Fruit fly (Drosophila melanogaster): Measurements from ENCODE around the gene dtr.
A peak's percentile ranks its signal among the peaks of the same experiment; 100 is the strongest.

Gene dtr

DNA sequence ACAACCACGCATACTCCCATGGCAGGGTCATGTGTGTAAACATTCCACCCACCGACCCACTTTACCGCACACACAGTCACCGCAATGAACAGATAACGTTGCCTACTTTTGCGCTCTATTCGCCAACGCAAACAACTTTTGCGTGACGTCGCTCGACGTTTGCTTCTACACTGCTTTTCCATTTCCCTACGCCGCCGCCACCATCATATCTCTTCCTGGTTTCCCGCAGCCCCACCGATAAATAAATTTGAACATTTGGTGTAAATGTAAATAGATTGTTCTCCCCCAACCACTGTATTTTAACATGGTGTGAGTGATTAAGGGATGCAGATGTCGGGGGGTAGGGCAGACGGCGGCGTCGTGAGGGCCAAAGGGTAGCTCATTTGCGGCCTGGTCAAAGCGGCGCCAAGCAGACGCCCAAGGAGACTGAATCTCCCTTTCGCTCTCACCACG lies 36.6 kb upstream of the dtr start (continued):
- TF ChIP-seq exex (tag; optimal IDR thresholded peaks at IDR 0.05) (peak; percentile 23), Lim3 (GFP tag; IDR thresholded peaks at IDR 0.05) (no peak), Meics (GFP tag; optimal IDR thresholded peaks at IDR 0.05) (peak; percentile 21), CG7556 (GFP tag; optimal IDR thresholded peaks at IDR 0.05) (no peak), chm (GFP tag; IDR thresholded peaks at IDR 0.05) (no peak), Oli (tag; optimal IDR thresholded peaks at IDR 0.05) (no peak), CG6254 (GFP tag; optimal IDR thresholded peaks at IDR 0.05) (no peak), CG1792 (GFP tag; optimal IDR thresholded peaks at IDR 0.05) (no peak), ham (GFP tag; IDR thresholded peaks at IDR 0.05) (no peak), tna (GFP tag; IDR thresholded peaks at IDR 0.05; ENCODE audit: partially characterized antibody) (no peak), Stat92E (GFP tag; optimal IDR thresholded peaks at IDR 0.05) (no peak), Dbx (GFP tag; IDR thresholded peaks at IDR 0.05) (no peak), slbo (GFP tag; IDR thresholded peaks at IDR 0.05) (no peak), sisA (GFP tag; IDR thresholded peaks at IDR 0.05) (no peak), vnd (GFP tag; IDR thresholded peaks at IDR 0.05; ENCODE audit: partially characterized antibody) (no peak), CG4424 (GFP tag; optimal IDR thresholded peaks at IDR 0.05) (no peak), BtbVII (GFP tag; optimal IDR thresholded peaks at IDR 0.05) (no peak), C15 (GFP tag; IDR thresholded peaks at IDR 0.05) (no peak), Antp (GFP tag; optimal IDR thresholded peaks at IDR 0.05) (no peak), CG17829 (tag; optimal IDR thresholded peaks at IDR 0.05) (no peak), CG4617 (GFP tag; optimal IDR thresholded peaks at IDR 0.05; ENCODE audit: borderline replicate concordance) (no peak), caup (GFP tag; optimal IDR thresholded peaks at IDR 0.05; ENCODE audit: severe bottlenecking) (peak; percentile 12), CG10565 (GFP tag; optimal IDR thresholded peaks at IDR 0.05) (no peak), fd102C (GFP tag; optimal IDR thresholded peaks at IDR 0.05) (no peak), ara (GFP tag; IDR thresholded peaks at IDR 0.05) (no peak), chinmo (GFP tag; IDR thresholded peaks at IDR 0.05; ENCODE audit: partially characterized antibody) (no peak), nmo (GFP tag; optimal IDR thresholded peaks at IDR 0.05) (no peak), CG3726 (GFP tag; IDR thresholded peaks at IDR 0.05) (no peak), abd-A (tag; optimal IDR thresholded peaks at IDR 0.05) (peak; percentile 69), Xrp1 (GFP tag; IDR thresholded peaks at IDR 0.05) (no peak), CG18599 (GFP tag; optimal IDR thresholded peaks at IDR 0.05) (peak; percentile 31), Atf-2 (GFP tag; optimal IDR thresholded peaks at IDR 0.05) (no peak), Ptx1 (GFP tag; IDR thresholded peaks at IDR 0.05) (no peak), Sin3A (optimal IDR thresholded peaks at IDR 0.05) (no peak), CG8388 (GFP tag; optimal IDR thresholded peaks at IDR 0.05) (no peak), sima (GFP tag; optimal IDR thresholded peaks at IDR 0.05) (no peak), YL-1 (GFP tag; optimal IDR thresholded peaks at IDR 0.05) (no peak), CG4328 (GFP tag; optimal IDR thresholded peaks at IDR 0.05) (no peak), HHEX (GFP tag; optimal IDR thresholded peaks at IDR 0.05) (no peak), pros (GFP tag; optimal IDR thresholded peaks at IDR 0.05) (peak; percentile 76), CG15011 (GFP tag; optimal IDR thresholded peaks at IDR 0.05) (no peak), CG13894 (tag; optimal IDR thresholded peaks at IDR 0.05) (no peak), disco-r (GFP tag; optimal IDR thresholded peaks at IDR 0.05) (no peak), CG31365 (tag; optimal IDR thresholded peaks at IDR 0.05) (peak; percentile 90), gcm (GFP tag; optimal IDR thresholded peaks at IDR 0.05) (peak; percentile 73), ewg (GFP tag; optimal IDR thresholded peaks at IDR 0.05) (no peak), CG34224 (GFP tag; IDR thresholded peaks at IDR 0.05; ENCODE audit: partially characterized antibody) (no peak), Camta (GFP tag; optimal IDR thresholded peaks at IDR 0.05) (no peak), CG16779 (GFP tag; IDR thresholded peaks at IDR 0.05) (no peak), CG2199 (GFP tag; IDR thresholded peaks at IDR 0.05) (peak; percentile 88), p53 (GFP tag; optimal IDR thresholded peaks at IDR 0.05) (no peak)
